Fruit fly (Drosophila melanogaster): ENCODE data around the gene Ns3.

dm6 chrX:1478276-1479122, 14.5 kb upstream of the Ns3 start, which contains the start of gene rush:
- TF ChIP-seq ey (GFP tag; optimal IDR thresholded peaks at IDR 0.05) (peak; percentile 31), psq (GFP tag; optimal IDR thresholded peaks at IDR 0.05) (no peak), Jra (GFP tag; optimal IDR thresholded peaks at IDR 0.05) (peak; percentile 13), jim (GFP tag; optimal IDR thresholded peaks at IDR 0.05) (no peak), Hr78 (GFP tag; optimal IDR thresholded peaks at IDR 0.05) (no peak), OdsH (GFP tag; optimal IDR thresholded peaks at IDR 0.05) (no peak), foxo (GFP tag; optimal IDR thresholded peaks at IDR 0.05) (peak in 1 of 2 experiments; percentile 57), Dif (GFP tag; optimal IDR thresholded peaks at IDR 0.05; ENCODE audit: partially characterized antibody) (no peak), Hnf4 (GFP tag; optimal IDR thresholded peaks at IDR 0.05) (no peak)
